Fruit fly (Drosophila melanogaster): ENCODE data around the gene dj-1beta.

dm6 chr3R:30812023-30812345, 5.1 kb downstream of the dj-1beta start:
- TF ChIP-seq Sin3A (optimal IDR thresholded peaks at IDR 0.05), result no peak
- TF ChIP-seq psq (optimal IDR thresholded peaks at IDR 0.05), result no peak
- no peak for TF ChIP-seq Myc (optimal IDR thresholded peaks at IDR 0.05)
- TF ChIP-seq h (optimal IDR thresholded peaks at IDR 0.05), result no peak
- no peak for TF ChIP-seq insv (optimal IDR thresholded peaks at IDR 0.05)
